Worm (Caenorhabditis elegans): Measurements from ENCODE around the gene frm-2.

The frm-2 gene

DNA sequence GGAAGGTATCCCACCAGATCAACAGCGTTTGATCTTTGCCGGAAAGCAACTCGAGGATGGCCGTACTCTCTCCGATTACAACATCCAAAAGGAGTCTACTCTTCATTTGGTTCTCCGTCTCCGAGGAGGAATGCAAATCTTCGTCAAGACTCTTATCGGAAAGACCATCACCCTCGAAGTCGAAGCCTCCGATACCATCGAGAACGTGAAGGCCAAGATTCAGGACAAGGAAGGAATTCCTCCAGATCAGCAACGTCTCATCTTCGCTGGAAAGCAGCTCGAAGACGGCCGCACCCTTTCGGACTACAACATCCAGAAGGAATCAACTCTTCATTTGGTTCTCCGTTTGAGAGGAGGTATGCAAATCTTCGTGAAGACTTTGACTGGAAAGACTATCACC is 39.8 kb downstream of the frm-2 start:
- TF ChIP-seq sea-2 (GFP tag; optimal IDR thresholded peaks at IDR 0.05) (no peak), ama-1 (optimal IDR thresholded peaks at IDR 0.05) (peak; percentile 90)

- TF ChIP-seq nfya-1 (tag; optimal IDR thresholded peaks at IDR 0.05; ENCODE audit: insufficient read depth): peak; percentile 78
- TF ChIP-seq nhr-25 (tag; optimal IDR thresholded peaks at IDR 0.05): peak; percentile 78
- peak; percentile 95 for TF ChIP-seq lin-39 (tag; optimal IDR thresholded peaks at IDR 0.05)
- TF ChIP-seq nhr-11 (tag; optimal IDR thresholded peaks at IDR 0.05): peak; percentile 31
- TF ChIP-seq aly-2 (tag; optimal IDR thresholded peaks at IDR 0.05): peak; percentile 2
- no peak for TF ChIP-seq lin-15B (tag; optimal IDR thresholded peaks at IDR 0.05)
- peak; percentile 30 for TF ChIP-seq R02D3.7 (tag; optimal IDR thresholded peaks at IDR 0.05)
- peak; percentile 61 for TF ChIP-seq hmg-11 (tag; optimal IDR thresholded peaks at IDR 0.05)
- TF ChIP-seq fkh-10 (GFP tag; optimal IDR thresholded peaks at IDR 0.05): peak; percentile 78
- TF ChIP-seq zag-1 (tag; optimal IDR thresholded peaks at IDR 0.05): no peak
- TF ChIP-seq nhr-43 (tag; optimal IDR thresholded peaks at IDR 0.05; ENCODE audit: poor library complexity, severe bottlenecking): no peak
- peak; percentile 78 for TF ChIP-seq mdl-1 (tag; optimal IDR thresholded peaks at IDR 0.05)
- peak; percentile 20 for TF ChIP-seq jun-1 (tag; optimal IDR thresholded peaks at IDR 0.05)
- TF ChIP-seq tbx-2 (tag; optimal IDR thresholded peaks at IDR 0.05): peak; percentile 12
- TF ChIP-seq ama-1 (optimal IDR thresholded peaks at IDR 0.05): peak; percentile 97
- peak; percentile 52 for TF ChIP-seq elt-2 (tag; optimal IDR thresholded peaks at IDR 0.05)
- TF ChIP-seq egl-5 (tag; optimal IDR thresholded peaks at IDR 0.05): peak; percentile 76
- no peak for TF ChIP-seq nhr-77 (tag; optimal IDR thresholded peaks at IDR 0.05)
- TF ChIP-seq ceh-28 (tag; optimal IDR thresholded peaks at IDR 0.05): peak; percentile 87
- TF ChIP-seq unc-62 (GFP tag; optimal IDR thresholded peaks at IDR 0.05): no peak
- no peak for TF ChIP-seq nhr-12 (tag; optimal IDR thresholded peaks at IDR 0.05)
- no peak for TF ChIP-seq pha-4 (tag; optimal IDR thresholded peaks at IDR 0.05)
- TF ChIP-seq sea-2 (GFP tag; optimal IDR thresholded peaks at IDR 0.05): peak; percentile 76
- TF ChIP-seq nhr-23 (tag; optimal IDR thresholded peaks at IDR 0.05): peak; percentile 63
- TF ChIP-seq nhr-28 (tag; optimal IDR thresholded peaks at IDR 0.05): no peak
- no peak for TF ChIP-seq skn-1 (tag; optimal IDR thresholded peaks at IDR 0.05)
- peak; percentile 21 for TF ChIP-seq pqm-1 (tag; optimal IDR thresholded peaks at IDR 0.05)
- TF ChIP-seq lsy-12 (tag; optimal IDR thresholded peaks at IDR 0.05): peak; percentile 3
Observed at ce11 chrIII:5940525-5940974, 41.4 kb downstream of the frm-2 start.

DNA sequence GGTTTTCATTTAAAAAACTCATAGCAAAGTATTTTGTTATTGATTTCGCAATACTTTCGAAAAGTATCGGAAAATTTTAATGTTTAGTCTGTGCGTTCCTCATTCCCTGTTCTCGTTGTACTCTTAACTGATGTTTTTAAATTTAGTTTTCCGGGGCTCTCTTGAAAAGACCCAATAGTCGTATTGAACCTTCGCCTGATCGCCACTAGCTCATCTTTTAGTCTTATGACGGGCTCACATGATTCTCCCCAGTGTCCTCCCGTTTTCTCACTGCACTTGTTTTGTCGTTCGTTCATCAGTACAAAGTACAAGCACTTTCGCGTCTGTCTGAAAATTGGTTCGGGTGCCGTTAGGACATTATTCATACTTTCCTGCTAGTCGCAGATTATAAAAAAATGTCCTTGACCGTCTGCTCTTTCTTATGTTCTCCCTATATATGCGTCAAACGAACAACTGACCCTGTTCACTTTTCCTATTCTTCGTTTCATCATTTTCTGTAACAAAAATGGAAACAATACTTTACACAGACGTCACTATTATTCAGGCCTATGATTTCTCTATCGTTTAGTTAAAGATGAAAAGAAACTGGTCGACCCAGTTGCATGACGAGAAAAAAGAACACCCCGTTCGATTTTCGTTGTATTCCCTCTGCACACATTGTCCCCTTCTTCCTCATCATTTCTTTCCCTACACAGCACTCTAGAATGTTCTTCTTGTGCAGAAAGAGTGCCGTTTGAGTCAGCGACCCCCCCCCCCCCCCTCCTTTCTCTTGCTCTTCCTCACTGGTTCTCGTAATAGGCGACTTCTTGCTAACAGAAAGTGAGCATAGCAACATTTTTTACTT is 42.3 kb downstream of the frm-2 start, which contains the start of gene ubq-1:
Gene ubq-1 (plus strand): TSS at position 802 of the 844 bp plus-strand sequence.
- no peak for TF ChIP-seq nhr-77 (tag; optimal IDR thresholded peaks at IDR 0.05)
- no peak for TF ChIP-seq ztf-4 (tag; optimal IDR thresholded peaks at IDR 0.05)
- TF ChIP-seq elt-2 (tag; optimal IDR thresholded peaks at IDR 0.05): peak; percentile 15
- no peak for TF ChIP-seq ceh-9 (tag; optimal IDR thresholded peaks at IDR 0.05)
- TF ChIP-seq egl-27 (tag; optimal IDR thresholded peaks at IDR 0.05): peak; percentile 15
- TF ChIP-seq unc-62 (GFP tag; optimal IDR thresholded peaks at IDR 0.05): no peak
- TF ChIP-seq elt-3 (tag; optimal IDR thresholded peaks at IDR 0.05): no peak
- TF ChIP-seq nhr-23 (tag; optimal IDR thresholded peaks at IDR 0.05): peak; percentile 7
- TF ChIP-seq jun-1 (tag; optimal IDR thresholded peaks at IDR 0.05): no peak
- peak; percentile 24 for TF ChIP-seq nfya-1 (tag; optimal IDR thresholded peaks at IDR 0.05; ENCODE audit: insufficient read depth)
- TF ChIP-seq unc-39 (tag; optimal IDR thresholded peaks at IDR 0.05): no peak
- no peak for TF ChIP-seq ceh-28 (tag; optimal IDR thresholded peaks at IDR 0.05)
- peak; percentile 15 for TF ChIP-seq ceh-82 (tag; optimal IDR thresholded peaks at IDR 0.05)
- TF ChIP-seq nhr-12 (tag; optimal IDR thresholded peaks at IDR 0.05): no peak
- TF ChIP-seq pha-4 (tag; optimal IDR thresholded peaks at IDR 0.05): peak; percentile 61
- TF ChIP-seq egl-5 (tag; optimal IDR thresholded peaks at IDR 0.05): no peak
- no peak for TF ChIP-seq mml-1 (tag; optimal IDR thresholded peaks at IDR 0.05)
- TF ChIP-seq ZK546.5 (tag; optimal IDR thresholded peaks at IDR 0.05): no peak
- TF ChIP-seq nhr-28 (tag; optimal IDR thresholded peaks at IDR 0.05): no peak
- TF ChIP-seq ama-1 (optimal IDR thresholded peaks at IDR 0.05): peak; percentile 59
- no peak for TF ChIP-seq aly-2 (tag; optimal IDR thresholded peaks at IDR 0.05)
- no peak for TF ChIP-seq ceh-16 (tag; optimal IDR thresholded peaks at IDR 0.05)
- no peak for TF ChIP-seq zag-1 (tag; optimal IDR thresholded peaks at IDR 0.05)
- TF ChIP-seq hmg-11 (tag; optimal IDR thresholded peaks at IDR 0.05): peak; percentile 28
- no peak for TF ChIP-seq tbx-2 (tag; optimal IDR thresholded peaks at IDR 0.05)
- TF ChIP-seq nhr-67 (tag; optimal IDR thresholded peaks at IDR 0.05): no peak
- TF ChIP-seq nhr-25 (tag; optimal IDR thresholded peaks at IDR 0.05): peak; percentile 64
